Fruit fly (Drosophila melanogaster) whole organism, embryonic: ENCODE data around the gene Kat60.

ENCODE experiments used
- Adf1 ChIP-seq: fragments of 200-800 bp; sonication (Bioruptor generic); IDR thresholded peaks from 2 replicates; pipeline ENCODE4 v1.3.6; 2022; ENCODE audit warnings: missing biosample characterization, missing genetic modification characterization
- Atf-2 ChIP-seq: fragments of 200-800 bp; sonication (Bioruptor generic); optimal IDR thresholded peaks from 2 replicates; lab custom pipeline; 2016; ENCODE audit warnings: missing biosample characterization, missing genetic modification characterization
- CG1024 ChIP-seq: fragments of 200-800 bp; sonication (Bioruptor generic); IDR thresholded peaks from 2 replicates; pipeline ENCODE4 v1.3.6; 2022; ENCODE audit warnings: missing biosample characterization, missing genetic modification characterization
- CG11560 ChIP-seq: fragments of 200-800 bp; sonication (Bioruptor generic); IDR thresholded peaks from 3 replicates; pipeline ENCODE4 v1.3.6; 2022; ENCODE audit warnings: missing biosample characterization, missing genetic modification characterization
- CG11695 ChIP-seq: fragments of 200-800 bp; sonication (Bioruptor generic); IDR thresholded peaks from 3 replicates; pipeline ENCODE4 v1.3.6; 2022; ENCODE audit warnings: missing biosample characterization, missing genetic modification characterization
- CG12769 ChIP-seq: fragments of 200-800 bp; sonication (Bioruptor generic); optimal IDR thresholded peaks from 2 replicates; lab custom pipeline; 2019; ENCODE audit warnings: missing biosample characterization, mild to moderate bottlenecking, missing genetic modification characterization, moderate library complexity
- CG14965 ChIP-seq: fragments of 200-800 bp; sonication (Bioruptor generic); optimal IDR thresholded peaks from 2 replicates; lab custom pipeline; 2016; ENCODE audit warnings: missing biosample characterization, missing genetic modification characterization, borderline replicate concordance
- CG17328 ChIP-seq: fragments of 200-800 bp; sonication (Bioruptor generic); IDR thresholded peaks from 2 replicates; pipeline ENCODE4 v1.3.6; 2022; ENCODE audit warnings: missing biosample characterization, missing genetic modification characterization
- CG17359 ChIP-seq: fragments of 200-800 bp; sonication (Bioruptor generic); optimal IDR thresholded peaks from 3 replicates; lab custom pipeline; 2018; ENCODE audit warnings: missing biosample characterization, mild to moderate bottlenecking, missing genetic modification characterization, moderate library complexity
- CG17361 ChIP-seq: fragments of 200-800 bp; sonication (Bioruptor generic); IDR thresholded peaks from 3 replicates; pipeline ENCODE4 v1.3.6; 2022; ENCODE audit warnings: missing biosample characterization, missing genetic modification characterization
- CG30020 ChIP-seq: fragments of 200-800 bp; optimal IDR thresholded peaks from 2 replicates; lab custom pipeline; 2019; ENCODE audit warnings: missing biosample characterization, mild to moderate bottlenecking, missing genetic modification characterization, moderate library complexity
- CG32532 ChIP-seq: fragments of 200-800 bp; sonication (Bioruptor generic); IDR thresholded peaks from 2 replicates; pipeline ENCODE4 v1.3.6; 2022; ENCODE audit warnings: missing biosample characterization, missing genetic modification characterization
- CG6791 ChIP-seq: fragments of 200-800 bp; sonication (Bioruptor generic); IDR thresholded peaks from 3 replicates; pipeline ENCODE4 v1.3.6; 2022; ENCODE audit warnings: missing biosample characterization, missing genetic modification characterization; ENCODE audit not compliant: partially characterized antibody
- CG6854 ChIP-seq: fragments of 200-800 bp; sonication (Bioruptor generic); optimal IDR thresholded peaks from 3 replicates; lab custom pipeline; 2017; ENCODE audit warnings: missing biosample characterization, mild to moderate bottlenecking, missing genetic modification characterization
- CG7928 ChIP-seq: fragments of 200-800 bp; sonication (Bioruptor generic); optimal IDR thresholded peaks from 2 replicates; lab custom pipeline; 2017; ENCODE audit warnings: missing biosample characterization, mild to moderate bottlenecking, missing genetic modification characterization
- CG7987 ChIP-seq: fragments of 200-800 bp; sonication (Bioruptor generic); optimal IDR thresholded peaks from 2 replicates; lab custom pipeline; 2018; ENCODE audit warnings: missing biosample characterization, mild to moderate bottlenecking, missing genetic modification characterization, moderate library complexity
- CG9437 ChIP-seq: fragments of 200-800 bp; sonication (Bioruptor generic); optimal IDR thresholded peaks from 2 replicates; lab custom pipeline; 2018; ENCODE audit warnings: missing biosample characterization, mild to moderate bottlenecking, missing genetic modification characterization
- Camta ChIP-seq: fragments of 200-800 bp; sonication (Bioruptor generic); optimal IDR thresholded peaks from 2 replicates; lab custom pipeline; 2016; ENCODE audit warnings: missing biosample characterization, missing genetic modification characterization
- Dad ChIP-seq: fragments of 200-800 bp; sonication (Bioruptor generic); optimal IDR thresholded peaks from 3 replicates; lab custom pipeline; 2016; ENCODE audit warnings: missing biosample characterization, missing genetic modification characterization
- Dbx ChIP-seq: fragments of 200-800 bp; sonication (Bioruptor generic); IDR thresholded peaks from 3 replicates; pipeline ENCODE4 v1.3.6; 2022; ENCODE audit warnings: missing biosample characterization, missing genetic modification characterization
- Dek ChIP-seq: fragments of 200-800 bp; sonication (Bioruptor generic); optimal IDR thresholded peaks from 3 replicates; lab custom pipeline; 2019; ENCODE audit warnings: missing biosample characterization, mild to moderate bottlenecking, missing genetic modification characterization, moderate library complexity
- Dll ChIP-seq: fragments of 200-800 bp; sonication (Bioruptor generic); IDR thresholded peaks from 4 replicates; pipeline ENCODE4 v1.3.6; 2022; ENCODE audit warnings: missing biosample characterization, missing genetic modification characterization; ENCODE audit not compliant: partially characterized antibody
- E2f2 ChIP-seq: fragments of 200-800 bp; sonication (Bioruptor generic); IDR thresholded peaks from 2 replicates; pipeline ENCODE4 v1.3.6; 2022; ENCODE audit warnings: missing biosample characterization, missing genetic modification characterization
- H15 ChIP-seq: fragments of 200-800 bp; sonication (Bioruptor generic); IDR thresholded peaks from 3 replicates; pipeline ENCODE4 v1.3.6; 2022; ENCODE audit warnings: missing biosample characterization, missing genetic modification characterization
- HLH3B ChIP-seq: fragments of 200-800 bp; sonication (Bioruptor generic); IDR thresholded peaks from 2 replicates; pipeline ENCODE4 v1.3.6; 2022; ENCODE audit warnings: missing biosample characterization, missing genetic modification characterization
- Jarid2 ChIP-seq: fragments of 200-800 bp; sonication (Bioruptor generic); optimal IDR thresholded peaks from 3 replicates; lab custom pipeline; 2017; ENCODE audit warnings: mild to moderate bottlenecking, missing biosample characterization, missing genetic modification reagents, missing genetic modification characterization
- NC2β ChIP-seq: fragments of 200-800 bp; sonication (Bioruptor generic); optimal IDR thresholded peaks from 2 replicates; lab custom pipeline; 2016; ENCODE audit warnings: missing biosample characterization, missing genetic modification characterization
- NFAT ChIP-seq: fragments of 200-800 bp; sonication (Bioruptor generic); IDR thresholded peaks from 2 replicates; pipeline ENCODE4 v1.3.6; 2022; ENCODE audit warnings: missing biosample characterization, missing genetic modification characterization
- Rfx ChIP-seq: fragments of 200-800 bp; sonication (Bioruptor generic); IDR thresholded peaks from 2 replicates; pipeline ENCODE4 v1.3.6; 2022; ENCODE audit warnings: missing biosample characterization, missing genetic modification characterization
- Ssrp ChIP-seq: fragments of 200-800 bp; sonication (Bioruptor generic); optimal IDR thresholded peaks from 2 replicates; lab custom pipeline; 2018; ENCODE audit warnings: missing biosample characterization, mild to moderate bottlenecking, missing genetic modification characterization, moderate library complexity
- amos ChIP-seq: fragments of 200-800 bp; sonication (Bioruptor generic); IDR thresholded peaks from 2 replicates; pipeline ENCODE4 v1.3.6; 2022; ENCODE audit warnings: missing biosample characterization, missing genetic modification characterization; ENCODE audit not compliant: partially characterized antibody
- btn ChIP-seq: fragments of 200-800 bp; sonication (Bioruptor generic); optimal IDR thresholded peaks from 2 replicates; lab custom pipeline; 2016; ENCODE audit warnings: missing biosample characterization, missing genetic modification characterization
- en ChIP-seq: fragments of 200-800 bp; sonication (Bioruptor generic); optimal IDR thresholded peaks from 2 replicates; lab custom pipeline; 2016; ENCODE audit warnings: missing biosample characterization, missing genetic modification characterization
- eve ChIP-seq, 2 experiments: fragments of >200 bp; optimal IDR thresholded peaks; 2 replicates each; lab custom pipeline; 2017; ENCODE audit warnings: missing biosample characterization in 2 of 2, missing genetic modification characterization in 2 of 2
- fd102C ChIP-seq: fragments of 200-800 bp; sonication (Bioruptor generic); optimal IDR thresholded peaks from 2 replicates; lab custom pipeline; 2018; ENCODE audit warnings: missing biosample characterization, mild to moderate bottlenecking, missing genetic modification characterization, moderate library complexity
- gcm ChIP-seq: fragments of 200-800 bp; sonication (Bioruptor generic); optimal IDR thresholded peaks from 2 replicates; lab custom pipeline; 2019; ENCODE audit warnings: missing biosample characterization, mild to moderate bottlenecking, missing genetic modification characterization, moderate library complexity
- h ChIP-seq: fragments of >200 bp; optimal IDR thresholded peaks from 2 replicates; lab custom pipeline; 2017
- lbe ChIP-seq: fragments of 200-800 bp; sonication (Bioruptor generic); optimal IDR thresholded peaks from 2 replicates; lab custom pipeline; 2016; ENCODE audit warnings: missing biosample characterization, mild to moderate bottlenecking, missing genetic modification characterization
- lola ChIP-seq, 3 experiments: fragments of >200 bp in 2 of 3; fragments of 200-800 bp in 1 of 3; sonication (Bioruptor generic) in 1 of 3; optimal IDR thresholded peaks; 2 replicates each; lab custom pipeline; 2017 to 2019; ENCODE audit warnings: missing biosample characterization in 3 of 3, missing genetic modification characterization in 3 of 3, mild to moderate bottlenecking in 1 of 3, moderate library complexity in 1 of 3
- maf-S ChIP-seq: fragments of 200-800 bp; sonication (Bioruptor generic); optimal IDR thresholded peaks from 2 replicates; lab custom pipeline; 2016; ENCODE audit warnings: missing biosample characterization, missing genetic modification characterization
- nom ChIP-seq: fragments of 200-800 bp; sonication (Bioruptor generic); optimal IDR thresholded peaks from 2 replicates; lab custom pipeline; 2017; ENCODE audit warnings: missing biosample characterization, missing genetic modification characterization, mild to moderate bottlenecking, moderate library complexity, missing genetic modification reagents
- onecut ChIP-seq: fragments of 200-800 bp; sonication (Bioruptor generic); IDR thresholded peaks from 2 replicates; pipeline ENCODE4 v1.3.6; 2022; ENCODE audit warnings: missing biosample characterization, missing genetic modification characterization
- pita ChIP-seq: fragments of 200-800 bp; sonication (Bioruptor generic); optimal IDR thresholded peaks from 2 replicates; lab custom pipeline; 2017; ENCODE audit warnings: missing biosample characterization, mild to moderate bottlenecking, missing genetic modification characterization
- pnt ChIP-seq: fragments of 200-800 bp; sonication (Bioruptor generic); optimal IDR thresholded peaks from 3 replicates; lab custom pipeline; 2016; ENCODE audit warnings: missing biosample characterization, missing genetic modification characterization
- psq ChIP-seq: fragments of 200-800 bp; sonication (Bioruptor generic); optimal IDR thresholded peaks from 2 replicates; lab custom pipeline; 2017; ENCODE audit warnings: missing biosample characterization, missing genetic modification characterization
- twi ChIP-seq: fragments of 200-800 bp; optimal IDR thresholded peaks from 2 replicates; lab custom pipeline; 2019; ENCODE audit warnings: missing biosample characterization, mild to moderate bottlenecking, missing genetic modification characterization, moderate library complexity
- tx ChIP-seq: fragments of 200-800 bp; sonication (Bioruptor generic); optimal IDR thresholded peaks from 2 replicates; lab custom pipeline; 2016; ENCODE audit warnings: missing biosample characterization, missing genetic modification characterization
- usp ChIP-seq: fragments of >200 bp; optimal IDR thresholded peaks from 2 replicates; lab custom pipeline; 2017; ENCODE audit warnings: missing biosample characterization, missing genetic modification characterization
- wor ChIP-seq: fragments of 200-800 bp; sonication (Bioruptor generic); IDR thresholded peaks from 2 replicates; pipeline ENCODE4 v1.3.6; 2022; ENCODE audit warnings: missing biosample characterization, missing genetic modification characterization
- zfh2 ChIP-seq: fragments of 200-800 bp; sonication (Bioruptor generic); optimal IDR thresholded peaks from 2 replicates; lab custom pipeline; 2016; ENCODE audit warnings: missing biosample characterization, missing genetic modification characterization

Kat60 gene

DNA sequence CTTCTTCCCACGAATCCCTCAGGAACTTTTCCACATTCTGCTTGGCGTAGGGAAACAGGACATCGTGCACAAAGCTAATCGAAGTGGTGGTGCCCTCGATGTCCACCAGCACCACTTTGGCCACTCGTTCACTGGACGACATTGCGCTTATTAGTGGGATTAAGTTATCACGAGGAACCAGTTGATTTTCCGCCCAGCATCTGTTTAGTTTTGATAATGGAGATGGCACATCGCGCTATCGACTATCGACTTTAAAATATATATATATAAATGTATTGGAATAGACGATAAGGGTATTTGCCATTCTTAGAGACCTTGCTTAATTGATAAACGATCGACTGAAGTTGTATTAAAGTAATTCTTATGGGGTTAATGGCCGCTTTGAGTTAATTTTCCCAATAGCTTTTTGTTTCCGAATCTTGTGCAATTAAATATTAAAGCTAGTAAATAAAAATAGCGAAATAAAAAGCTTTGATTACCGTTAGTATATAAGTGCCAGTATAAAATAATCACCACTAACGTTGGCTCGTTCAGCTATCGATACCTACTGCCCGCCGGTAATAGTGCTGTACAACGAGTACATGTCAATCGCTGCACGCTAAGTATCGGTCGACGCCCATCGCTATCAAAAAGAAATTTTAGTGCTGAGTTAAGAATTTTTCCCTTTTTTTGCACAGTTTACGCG is 24.6 kb upstream of the Kat60 start, which contains the start of the genes Enoph and Hph (continued):
- TF ChIP-seq tx (GFP tag; lab: Kevin White, UChicago) (peak; percentile 51), fd102C (GFP tag; lab: Kevin White, UChicago) (no peak), CG17361 (GFP tag; lab: Robert Waterston, UW) (peak; percentile 86), CG6854 (GFP tag; lab: Kevin White, UChicago) (peak; percentile 15), maf-S (GFP tag; lab: Kevin White, UChicago) (peak; percentile 30), pita (GFP tag; lab: Kevin White, UChicago) (no peak), Dad (GFP tag; lab: Kevin White, UChicago) (peak; percentile 31), CG14965 (GFP tag; lab: Kevin White, UChicago) (no peak), CG11560 (tag; lab: Robert Waterston, UW) (peak; percentile 50; the same call in 1 of the 3 replicates), Rfx (peak; percentile 64), twi (peak; percentile 45), CG11695 (GFP tag; lab: Robert Waterston, UW) (0 out of 3 replicates have a peak, but pooled peaks have one; percentile 42), Atf-2 (peak; percentile 1), HLH3B (GFP tag; lab: Robert Waterston, UW) (peak; percentile 48; the same call in 1 of the 2 replicates), CG1024 (GFP tag; lab: Robert Waterston, UW) (peak; percentile 23; the same call in 1 of the 2 replicates), Adf1 (GFP tag; lab: Robert Waterston, UW) (no peak), CG17359 (peak; percentile 58), wor (GFP tag; lab: Robert Waterston, UW) (peak; percentile 36; the same call in 1 of the 2 replicates), CG9437 (GFP tag; lab: Kevin White, UChicago) (peak; percentile 61), usp (no peak), CG17328 (0 out of 2 replicates have a peak, but pooled peaks have one; percentile 30), Dek (tag; lab: Kevin White, UChicago) (peak; percentile 36), Dbx (GFP tag; lab: Robert Waterston, UW) (peak; percentile 78), lbe (peak; percentile 44), h (lab: Kevin White, UChicago) (no peak), btn (GFP tag; lab: Kevin White, UChicago) (no peak), onecut (GFP tag; lab: Robert Waterston, UW) (no peak), CG7928 (GFP tag; lab: Kevin White, UChicago) (peak; percentile 13), en (GFP tag; lab: Kevin White, UChicago) (no peak), NC2β (GFP tag; lab: Kevin White, UChicago) (peak; percentile 12), CG32532 (GFP tag; lab: Robert Waterston, UW) (peak; percentile 65), lola (GFP tag; optimal IDR thresholded peaks at IDR 0.05; lab: Kevin White, UChicago) (peak in 1 of 3 experiments; percentile 52), CG6791 (GFP tag; lab: Robert Waterston, UW) (peak; percentile 80), CG7987 (GFP tag; lab: Kevin White, UChicago) (no peak), gcm (GFP tag; lab: Kevin White, UChicago) (peak; percentile 41), Jarid2 (GFP tag; lab: Kevin White, UChicago) (peak; percentile 27), nom (GFP tag; lab: Kevin White, UChicago) (no peak), CG30020 (tag; lab: Kevin White, UChicago) (peak; percentile 51), Camta (GFP tag; lab: Kevin White, UChicago) (peak; percentile 54), amos (GFP tag; lab: Robert Waterston, UW) (peak; percentile 86), Ssrp (tag; lab: Kevin White, UChicago) (peak; percentile 41), Dll (peak; percentile 83), CG12769 (tag; lab: Kevin White, UChicago) (peak; percentile 11), H15 (GFP tag; lab: Robert Waterston, UW) (no peak), pnt (GFP tag; lab: Kevin White, UChicago) (peak; percentile 6), psq (GFP tag; lab: Kevin White, UChicago) (no peak), zfh2 (GFP tag; lab: Kevin White, UChicago) (peak; percentile 68), eve (GFP tag; optimal IDR thresholded peaks at IDR 0.05; lab: Kevin White, UChicago) (no peak), NFAT (GFP tag; lab: Robert Waterston, UW) (peak; percentile 38; the same call in 1 of the 2 replicates), E2f2 (GFP tag; lab: Robert Waterston, UW) (peak; percentile 52; the same call in 1 of the 2 replicates)
